Worm (Caenorhabditis elegans): ENCODE measurements around the gene srxa-19.

ce11 chrV:10080905-10081304 lies 41.7 kb downstream of the srxa-19 start:
- no peak for TF ChIP-seq ref-1 (GFP tag; conservative IDR thresholded peaks at IDR 0.05)
- TF ChIP-seq ztf-29 (GFP tag; IDR thresholded peaks at IDR 0.05) = no peak
- no peak for TF ChIP-seq flt-1 (GFP tag; IDR thresholded peaks at IDR 0.05)
- TF ChIP-seq ztf-23 (GFP tag; IDR thresholded peaks at IDR 0.05) = no peak
- TF ChIP-seq tab-1 (GFP tag; IDR thresholded peaks at IDR 0.05) = no peak
- no peak for TF ChIP-seq klf-2 (GFP tag; conservative IDR thresholded peaks at IDR 0.05)
